Fruit fly (Drosophila melanogaster): ENCODE measurements around the gene CG42481.

DNA sequence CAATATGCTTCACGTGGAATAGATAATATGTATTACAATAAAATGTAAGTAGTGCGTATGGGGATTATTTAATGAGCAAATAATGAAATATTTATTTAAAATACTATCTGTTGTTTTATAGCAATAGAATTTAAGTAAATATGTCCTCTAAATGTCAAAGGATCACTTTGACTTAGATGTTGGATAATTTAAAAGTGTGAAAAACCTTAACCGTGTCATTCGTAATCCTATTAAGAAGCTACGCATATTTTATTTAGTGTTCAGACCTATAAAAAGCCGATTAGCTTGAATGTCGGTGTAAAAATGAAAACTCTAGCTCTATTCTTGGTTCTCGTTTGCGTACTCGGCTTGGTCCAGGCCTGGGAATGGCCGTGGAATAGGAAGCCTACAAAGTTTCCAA is 2.5 kb upstream of the CG42481 start, which contains the start of gene SP:
- TF ChIP-seq CG8478 (optimal IDR thresholded peaks at IDR 0.05) (no peak), CTCF (optimal IDR thresholded peaks at IDR 0.05) (no peak)

Data from S2 (cell line).